Worm (Caenorhabditis elegans): ENCODE data around the gene Y25C1A.14.

Y25C1A.14 gene

DNA sequence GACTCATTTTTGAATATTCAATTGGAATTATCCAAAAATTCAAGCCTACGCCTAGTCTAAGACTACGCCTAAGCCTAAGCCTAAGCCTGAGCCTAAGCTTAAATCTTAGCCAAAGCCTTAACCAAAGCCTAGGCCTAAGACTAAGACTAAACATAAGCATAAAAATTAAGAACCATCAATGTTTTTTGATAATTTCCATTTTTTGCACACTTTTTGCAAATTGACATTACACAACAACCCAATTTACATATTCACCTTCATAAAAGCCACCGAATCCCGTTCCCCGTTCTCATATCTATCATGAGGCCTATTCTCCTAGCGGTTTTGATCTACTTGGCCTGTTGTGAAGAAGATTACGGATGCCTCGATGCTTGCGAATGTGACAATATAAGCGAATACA is 20.7 kb upstream of the Y25C1A.14 start, which contains the start of gene T10D4.7:
TSS of gene T10D4.7 (plus strand) at position 301 of the 400 bp plus-strand sequence.
- TF ChIP-seq pha-2 (tag; optimal IDR thresholded peaks at IDR 0.05) (no peak), Y22D7AL.16 (tag; optimal IDR thresholded peaks at IDR 0.05) (no peak)

DNA sequence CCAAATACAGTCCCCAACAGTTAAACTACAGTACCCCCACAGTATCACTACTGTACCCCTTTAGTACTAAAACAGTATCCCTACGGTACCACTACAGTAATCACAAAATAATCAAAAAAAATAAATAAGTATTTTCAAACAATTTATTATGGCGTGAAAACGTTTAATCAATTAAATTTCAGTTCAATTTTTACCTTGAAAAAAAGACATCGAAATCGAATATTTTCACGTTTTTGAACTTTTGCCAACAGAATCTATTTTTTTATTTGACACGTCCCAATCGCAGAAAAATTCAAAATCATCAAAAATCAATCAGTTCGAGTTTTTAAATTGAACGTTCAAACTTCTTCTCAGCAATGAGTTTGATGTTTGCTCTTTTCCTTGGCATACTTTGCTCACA is 17.2 kb upstream of the Y25C1A.14 start, which contains the start of gene clec-123:
TSS of gene clec-123 (plus strand) at position 301 of the 400 bp plus-strand sequence.
- TF ChIP-seq hlh-30 (tag; optimal IDR thresholded peaks at IDR 0.05; ENCODE audit: insufficient read depth), result no peak
- TF ChIP-seq hlh-13 (GFP tag; optimal IDR thresholded peaks at IDR 0.05), result no peak
- TF ChIP-seq pros-1 (tag; optimal IDR thresholded peaks at IDR 0.05), result no peak
- no peak for TF ChIP-seq pha-2 (tag; optimal IDR thresholded peaks at IDR 0.05)
- TF ChIP-seq madf-2 (tag; optimal IDR thresholded peaks at IDR 0.05), result no peak
- no peak for TF ChIP-seq K02D7.2 (tag; optimal IDR thresholded peaks at IDR 0.05)
- TF ChIP-seq ama-1 (optimal IDR thresholded peaks at IDR 0.05), result no peak
- no peak for TF ChIP-seq sox-4 (tag; optimal IDR thresholded peaks at IDR 0.05)
- TF ChIP-seq ceh-19 (GFP tag; optimal IDR thresholded peaks at IDR 0.05), result no peak
- no peak for TF ChIP-seq ceh-9 (tag; optimal IDR thresholded peaks at IDR 0.05)
- TF ChIP-seq pha-4 (tag; optimal IDR thresholded peaks at IDR 0.05), result no peak
- no peak for TF ChIP-seq ceh-22 (tag; optimal IDR thresholded peaks at IDR 0.05)
- TF ChIP-seq ahr-1 (tag; optimal IDR thresholded peaks at IDR 0.05), result no peak
- TF ChIP-seq ceh-31 (tag; optimal IDR thresholded peaks at IDR 0.05), result no peak
- no peak for TF ChIP-seq rnt-1 (tag; optimal IDR thresholded peaks at IDR 0.05)
- TF ChIP-seq ref-2 (tag; optimal IDR thresholded peaks at IDR 0.05), result no peak
- no peak for TF ChIP-seq ceh-14 (tag; optimal IDR thresholded peaks at IDR 0.05)

DNA sequence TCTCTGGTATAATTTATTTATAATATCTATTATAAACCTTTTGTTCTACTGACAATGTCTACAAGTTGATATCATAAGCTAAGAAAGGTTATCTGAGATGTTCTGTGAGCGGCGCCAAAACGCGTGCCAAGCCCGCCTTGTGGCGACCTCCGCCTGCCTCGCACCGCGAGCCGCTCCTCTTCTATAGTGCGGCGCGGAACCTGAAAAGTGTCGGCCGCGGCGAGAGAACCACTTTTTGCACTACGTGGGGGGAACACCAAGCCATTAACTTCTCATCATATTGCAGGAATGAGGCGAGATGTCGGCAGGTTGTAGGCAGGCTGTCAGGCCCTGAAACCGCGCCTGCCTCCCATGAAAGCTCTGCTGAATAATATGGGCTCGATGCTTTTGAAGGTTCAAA is 16.5 kb upstream of the Y25C1A.14 start:
- no peak for TF ChIP-seq sox-4 (tag; optimal IDR thresholded peaks at IDR 0.05)
- TF ChIP-seq C08G9.2 (tag; optimal IDR thresholded peaks at IDR 0.05), result no peak
- TF ChIP-seq unc-42 (tag; optimal IDR thresholded peaks at IDR 0.05), result no peak
- TF ChIP-seq hlh-13 (GFP tag; optimal IDR thresholded peaks at IDR 0.05), result no peak
- no peak for TF ChIP-seq mec-3 (tag; optimal IDR thresholded peaks at IDR 0.05; ENCODE audit: borderline replicate concordance)

DNA sequence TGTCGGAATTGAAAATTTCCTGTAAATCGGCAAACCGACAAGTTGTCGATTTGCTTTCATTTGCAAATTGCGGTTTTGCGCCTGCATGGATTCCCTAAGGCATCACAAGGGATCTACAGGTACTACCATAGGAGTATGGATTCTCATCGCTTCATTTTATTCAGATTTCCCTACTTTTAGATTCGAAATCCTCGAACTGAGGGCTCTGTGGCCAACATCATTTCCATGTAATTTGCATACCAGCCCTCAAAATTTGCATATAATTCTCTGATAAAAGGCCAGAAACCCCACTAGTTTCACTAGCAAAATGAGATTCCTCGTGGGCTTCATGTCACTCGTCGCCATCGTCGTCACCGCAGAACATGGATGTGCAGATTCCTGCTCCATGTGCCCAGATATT is 15.6 kb upstream of the Y25C1A.14 start, which contains the start of gene Y25C1A.2:
TSS of gene Y25C1A.2 (plus strand) at position 301 of the 400 bp plus-strand sequence.
- TF ChIP-seq elt-4 (tag; optimal IDR thresholded peaks at IDR 0.05) (no peak), K02D7.2 (tag; optimal IDR thresholded peaks at IDR 0.05) (no peak), fkh-6 (tag; optimal IDR thresholded peaks at IDR 0.05) (no peak), ceh-31 (tag; optimal IDR thresholded peaks at IDR 0.05) (no peak), ets-4 (tag; optimal IDR thresholded peaks at IDR 0.05) (no peak), madf-2 (tag; optimal IDR thresholded peaks at IDR 0.05) (no peak), sox-4 (tag; optimal IDR thresholded peaks at IDR 0.05) (no peak), sox-2 (GFP tag; IDR thresholded peaks at IDR 0.05) (no peak)

DNA sequence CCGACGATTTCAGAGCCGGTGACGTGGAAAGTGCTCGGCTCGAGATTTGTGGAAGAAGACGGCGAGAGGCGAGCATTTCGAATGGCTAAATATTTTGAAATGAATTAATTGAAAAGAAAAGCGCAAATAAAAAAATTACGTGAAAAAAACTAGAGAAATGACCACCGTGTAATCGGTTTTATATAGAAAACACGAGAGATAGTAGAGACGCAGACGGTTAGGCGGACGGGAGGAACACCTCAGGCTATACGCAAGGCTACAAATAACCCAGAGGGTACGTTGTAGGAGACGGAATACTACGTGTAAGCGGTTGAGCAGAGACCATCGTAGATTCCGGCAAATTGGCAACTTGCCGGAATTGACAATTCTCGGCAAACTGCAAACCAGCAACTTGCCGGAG is 14.4 kb upstream of the Y25C1A.14 start, which contains the start of gene Y25C1A.13:
TSS of gene Y25C1A.13 (minus strand) at position 101 of the 400 bp plus-strand sequence.
- TF ChIP-seq sox-2 (GFP tag; IDR thresholded peaks at IDR 0.05) (no peak), ceh-9 (tag; optimal IDR thresholded peaks at IDR 0.05) (no peak), ama-1 (optimal IDR thresholded peaks at IDR 0.05) (no peak)

DNA sequence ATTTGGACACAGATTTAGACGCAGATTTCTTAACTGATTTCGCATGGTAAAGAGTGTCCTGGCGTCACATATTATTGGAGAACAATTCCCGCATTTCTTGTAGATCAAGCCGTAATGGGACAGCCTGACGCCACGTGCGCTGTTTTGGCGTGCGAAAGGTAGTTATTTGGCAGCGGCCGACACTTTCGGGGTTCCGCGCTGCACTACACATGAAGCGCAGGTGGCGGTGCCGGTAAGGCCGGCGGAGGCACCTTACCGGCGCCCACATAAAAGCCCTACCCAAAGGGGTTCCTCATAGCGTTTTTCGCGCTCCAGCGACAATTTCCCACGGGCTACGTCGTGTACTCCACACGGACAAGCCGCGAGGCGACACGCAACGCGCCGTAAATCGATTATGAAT is 13.3 kb upstream of the Y25C1A.14 start:
- no peak for TF ChIP-seq pag-3 (tag; optimal IDR thresholded peaks at IDR 0.05; ENCODE audit: borderline replicate concordance)
- TF ChIP-seq ceh-45 (GFP tag; IDR thresholded peaks at IDR 0.05), result no peak
- TF ChIP-seq tbx-2 (tag; optimal IDR thresholded peaks at IDR 0.05), result no peak
- no peak for TF ChIP-seq C38D4.7 (GFP tag; optimal IDR thresholded peaks at IDR 0.05)
- no peak for TF ChIP-seq nhr-11 (tag; optimal IDR thresholded peaks at IDR 0.05)
- TF ChIP-seq sox-2 (GFP tag; IDR thresholded peaks at IDR 0.05), result no peak
- no peak for TF ChIP-seq npax-4 (tag; optimal IDR thresholded peaks at IDR 0.05)
- TF ChIP-seq dve-1 (tag; optimal IDR thresholded peaks at IDR 0.05), result no peak
- no peak for TF ChIP-seq T23F11.4 (GFP tag; optimal IDR thresholded peaks at IDR 0.05)
- no peak for TF ChIP-seq fkh-6 (tag; optimal IDR thresholded peaks at IDR 0.05)
- no peak for TF ChIP-seq pqm-1 (tag; optimal IDR thresholded peaks at IDR 0.05)
- TF ChIP-seq elt-4 (tag; optimal IDR thresholded peaks at IDR 0.05), result no peak
- TF ChIP-seq ref-2 (tag; optimal IDR thresholded peaks at IDR 0.05), result no peak
- no peak for TF ChIP-seq ceh-48 (tag; optimal IDR thresholded peaks at IDR 0.05)
- TF ChIP-seq unc-86 (tag; optimal IDR thresholded peaks at IDR 0.05), result no peak
- TF ChIP-seq lim-6 (tag; optimal IDR thresholded peaks at IDR 0.05), result no peak
- no peak for TF ChIP-seq ttx-3 (tag; optimal IDR thresholded peaks at IDR 0.05)

Measured in whole organism, late embryonic.